Worm (Caenorhabditis elegans): Measurements from ENCODE around the gene dmsr-13.

Gene dmsr-13

ce11 chrV:6784853-6785492, 34.7 kb downstream of the dmsr-13 start, which contains the start of the genes spn-4 and spe-39:
Gene spn-4, minus strand, starts transcription at chrV:6784903.
Gene spe-39, plus strand, starts transcription at chrV:6785451.
- TF ChIP-seq cebp-1 (GFP tag; IDR thresholded peaks at IDR 0.05) = no peak
- peak; percentile 60 for TF ChIP-seq cebp-1 (tag; optimal IDR thresholded peaks at IDR 0.05)
- peak; percentile 28; the same call in 1 of the 2 replicates for TF ChIP-seq madf-3 (GFP tag; IDR thresholded peaks at IDR 0.05)
- no peak for TF ChIP-seq repo-1 (tag; optimal IDR thresholded peaks at IDR 0.05)
- peak; percentile 48 for TF ChIP-seq rpc-1 (optimal IDR thresholded peaks at IDR 0.05)
- no peak for TF ChIP-seq rpc-1 (tag; optimal IDR thresholded peaks at IDR 0.05)
- TF ChIP-seq F22D6.2 (tag; optimal IDR thresholded peaks at IDR 0.05) = no peak
- no peak for TF ChIP-seq gei-17 (GFP tag; optimal IDR thresholded peaks at IDR 0.05)
- TF ChIP-seq attf-3 (GFP tag; conservative IDR thresholded peaks at IDR 0.05) = no peak
- no peak for TF ChIP-seq attf-5 (GFP tag; optimal IDR thresholded peaks at IDR 0.05)
- no peak for TF ChIP-seq ztf-6 (GFP tag; IDR thresholded peaks at IDR 0.05)
- peak; percentile 76 for TF ChIP-seq B0336.3 (GFP tag; IDR thresholded peaks at IDR 0.05)
- no peak for TF ChIP-seq F55B11.4 (tag; optimal IDR thresholded peaks at IDR 0.05; ENCODE audit: borderline replicate concordance, insufficient read depth)
- peak; percentile 81 for TF ChIP-seq dpl-1 (GFP tag; optimal IDR thresholded peaks at IDR 0.05)
- TF ChIP-seq cebp-2 (GFP tag; IDR thresholded peaks at IDR 0.05) = no peak
- no peak for TF ChIP-seq F57A8.1 (GFP tag; optimal IDR thresholded peaks at IDR 0.05)
- no peak for TF ChIP-seq snpc-4 (GFP tag; optimal IDR thresholded peaks at IDR 0.05)
- TF ChIP-seq snpc-4 (tag; optimal IDR thresholded peaks at IDR 0.05) = peak in 2 of 4 experiments; percentile 50 to 55
- TF ChIP-seq lsl-1 (GFP tag; optimal IDR thresholded peaks at IDR 0.05) = peak; percentile 77
- TF ChIP-seq madf-8 (GFP tag; conservative IDR thresholded peaks at IDR 0.05) = peak; percentile 96
- TF ChIP-seq unc-62 (GFP tag; optimal IDR thresholded peaks at IDR 0.05) = no peak
- TF ChIP-seq snpc-3.4 (tag; optimal IDR thresholded peaks at IDR 0.05) = peak; percentile 89
- peak; percentile 17 for TF ChIP-seq ztf-18 (tag; optimal IDR thresholded peaks at IDR 0.05)
- TF ChIP-seq F39B2.1 (GFP tag; IDR thresholded peaks at IDR 0.05) = no peak
- TF ChIP-seq Y53G8AR.9 (GFP tag; conservative IDR thresholded peaks at IDR 0.05) = 0 out of 2 replicates have a peak, but pooled peaks have one; percentile 57
- TF ChIP-seq snpc-1.3 (tag; optimal IDR thresholded peaks at IDR 0.05; ENCODE audit: insufficient read depth) = peak; percentile 27
- TF ChIP-seq nhr-80 (tag; optimal IDR thresholded peaks at IDR 0.05) = peak; percentile 8
- TF ChIP-seq hmg-1.2 (GFP tag; IDR thresholded peaks at IDR 0.05) = peak; percentile 47
- peak; percentile 96 for TF ChIP-seq xnd-1 (tag; optimal IDR thresholded peaks at IDR 0.05)
- no peak for TF ChIP-seq T07F8.4 (tag; optimal IDR thresholded peaks at IDR 0.05)
- TF ChIP-seq tlf-1 (GFP tag; optimal IDR thresholded peaks at IDR 0.05) = peak; percentile 92
- TF ChIP-seq him-1 (tag; optimal IDR thresholded peaks at IDR 0.05) = no peak
- peak; percentile 97 for TF ChIP-seq madf-6 (GFP tag; IDR thresholded peaks at IDR 0.05)
- no peak for TF ChIP-seq athp-1 (tag; optimal IDR thresholded peaks at IDR 0.05)
- TF ChIP-seq lsy-27 (tag; optimal IDR thresholded peaks at IDR 0.05; ENCODE audit: borderline replicate concordance, insufficient read depth) = no peak
- TF ChIP-seq B0035.1 (tag; optimal IDR thresholded peaks at IDR 0.05) = no peak
- TF ChIP-seq nfyb-1 (GFP tag; IDR thresholded peaks at IDR 0.05) = 0 out of 2 replicates have a peak, but pooled peaks have one; percentile 41
- TF ChIP-seq rcor-1 (GFP tag; IDR thresholded peaks at IDR 0.05) = 0 out of 2 replicates have a peak, but pooled peaks have one; percentile 49
- no peak for TF ChIP-seq chd-7 (tag; optimal IDR thresholded peaks at IDR 0.05)
- TF ChIP-seq ceh-100 (GFP tag; IDR thresholded peaks at IDR 0.05) = peak; percentile 55; the same call in 1 of the 2 replicates
- no peak for TF ChIP-seq attf-6 (GFP tag; IDR thresholded peaks at IDR 0.05)
- TF ChIP-seq aptf-3 (GFP tag; IDR thresholded peaks at IDR 0.05) = no peak
- TF ChIP-seq B0019.2 (GFP tag; conservative IDR thresholded peaks at IDR 0.05) = peak; percentile 72
- TF ChIP-seq F10E7.11 (tag; optimal IDR thresholded peaks at IDR 0.05) = no peak
- peak; percentile 78 for TF ChIP-seq ZK185.1 (tag; optimal IDR thresholded peaks at IDR 0.05; ENCODE audit: poor library complexity, severe bottlenecking)
- TF ChIP-seq ets-4 (GFP tag; optimal IDR thresholded peaks at IDR 0.05) = no peak
- no peak for TF ChIP-seq hlh-26 (GFP tag; conservative IDR thresholded peaks at IDR 0.05)
- TF ChIP-seq zim-3 (tag; optimal IDR thresholded peaks at IDR 0.05) = no peak
